Fruit fly (Drosophila melanogaster) S2 (cell line): Measurements from ENCODE around the gene CG10553.

Experiments used
- CG8478 ChIP-seq: fragments of >200 bp; optimal IDR thresholded peaks from 2 replicates; lab custom pipeline; 2018
- CTCF ChIP-seq, 2 experiments: fragments of >200 bp; optimal IDR thresholded peaks; 2 replicates each; lab custom pipeline; 2018

- no peak for TF ChIP-seq CG8478 (lab: Kevin White, UChicago)
- no peak for TF ChIP-seq CTCF (optimal IDR thresholded peaks at IDR 0.05; lab: Kevin White, UChicago)
These were observed 14.0 kb downstream of the CG10553 start, which contains the start of gene CG31436 for dm6 chr3R:25303857-25304440.
